Fruit fly (Drosophila melanogaster) whole organism, prepupa: Measurements from ENCODE around the gene Gr32a.

Experiments
- Blimp-1 ChIP-seq: fragments of 200-800 bp; sonication (Bioruptor generic); optimal IDR thresholded peaks from 3 replicates; lab custom pipeline; 2017; ENCODE audit warnings: missing biosample characterization, missing genetic modification characterization, mild to moderate bottlenecking, moderate library complexity, missing genetic modification reagents
- CG10669 ChIP-seq: fragments of 200-800 bp; sonication (Bioruptor generic); optimal IDR thresholded peaks from 3 replicates; lab custom pipeline; 2018; ENCODE audit warnings: missing biosample characterization, mild to moderate bottlenecking, missing genetic modification characterization, moderate library complexity
- CG11294 ChIP-seq: fragments of 200-800 bp; sonication (Bioruptor generic); IDR thresholded peaks from 2 replicates; pipeline ENCODE4 v1.3.6; 2022; ENCODE audit warnings: missing biosample characterization, missing genetic modification characterization
- CG11762 ChIP-seq: fragments of 200-800 bp; sonication (Bioruptor generic); optimal IDR thresholded peaks from 3 replicates; lab custom pipeline; 2016; ENCODE audit warnings: missing biosample characterization, missing genetic modification characterization; ENCODE audit not compliant: insufficient read depth
- CG15336 ChIP-seq: fragments of 200-800 bp; sonication (Bioruptor generic); IDR thresholded peaks from 2 replicates; pipeline ENCODE4 v1.3.6; 2022; ENCODE audit warnings: missing biosample characterization, missing genetic modification characterization
- CG1621 ChIP-seq: fragments of 200-800 bp; sonication (Bioruptor generic); optimal IDR thresholded peaks from 3 replicates; lab custom pipeline; 2018; ENCODE audit warnings: missing biosample characterization, mild to moderate bottlenecking, missing genetic modification characterization
- CG16779 ChIP-seq: fragments of 200-800 bp; sonication (Bioruptor generic); optimal IDR thresholded peaks from 3 replicates; lab custom pipeline; 2017; ENCODE audit warnings: missing biosample characterization, mild to moderate bottlenecking, missing genetic modification characterization
- CG3032 ChIP-seq: fragments of 200-800 bp; optimal IDR thresholded peaks from 2 replicates; lab custom pipeline; 2019; ENCODE audit warnings: missing biosample characterization, mild to moderate bottlenecking, missing genetic modification characterization, moderate library complexity
- CG32006 ChIP-seq: fragments of 200-800 bp; sonication (Bioruptor generic); optimal IDR thresholded peaks from 3 replicates; lab custom pipeline; 2017; ENCODE audit warnings: missing biosample characterization, mild to moderate bottlenecking, missing genetic modification characterization
- CG34406 ChIP-seq: fragments of 200-800 bp; sonication (Bioruptor generic); optimal IDR thresholded peaks from 3 replicates; lab custom pipeline; 2016; ENCODE audit warnings: missing biosample characterization, missing genetic modification characterization
- CG3919 ChIP-seq: fragments of 200-800 bp; sonication (Bioruptor generic); optimal IDR thresholded peaks from 3 replicates; lab custom pipeline; 2016; ENCODE audit warnings: missing biosample characterization, missing genetic modification characterization
- CG4318 ChIP-seq: fragments of 200-800 bp; sonication (Bioruptor generic); optimal IDR thresholded peaks from 3 replicates; lab custom pipeline; 2017; ENCODE audit warnings: missing biosample characterization, mild to moderate bottlenecking, missing genetic modification characterization
- CG6163 ChIP-seq: fragments of 200-800 bp; sonication (Bioruptor generic); IDR thresholded peaks from 3 replicates; pipeline ENCODE4 v1.3.6; 2022; ENCODE audit warnings: missing biosample characterization, missing genetic modification characterization
- CG6276 ChIP-seq: fragments of 200-800 bp; sonication (Bioruptor generic); optimal IDR thresholded peaks from 2 replicates; lab custom pipeline; 2017; ENCODE audit warnings: missing biosample characterization, mild to moderate bottlenecking, missing genetic modification characterization
- CG6792 ChIP-seq: fragments of 200-800 bp; sonication (Bioruptor generic); optimal IDR thresholded peaks from 3 replicates; lab custom pipeline; 2016; ENCODE audit warnings: missing biosample characterization, missing genetic modification characterization
- CG6808 ChIP-seq: fragments of 200-800 bp; sonication (Bioruptor generic); optimal IDR thresholded peaks from 3 replicates; lab custom pipeline; 2017; ENCODE audit warnings: missing biosample characterization, missing genetic modification characterization, mild to moderate bottlenecking, moderate library complexity, missing genetic modification reagents
- CG6854 ChIP-seq: fragments of 200-800 bp; sonication (Bioruptor generic); optimal IDR thresholded peaks from 2 replicates; lab custom pipeline; 2017; ENCODE audit warnings: missing biosample characterization, mild to moderate bottlenecking, missing genetic modification characterization
- CG7368 ChIP-seq: fragments of 200-800 bp; sonication (Bioruptor generic); optimal IDR thresholded peaks from 3 replicates; lab custom pipeline; 2016; ENCODE audit warnings: missing biosample characterization, missing genetic modification characterization
- CG8119 ChIP-seq: fragments of 200-800 bp; sonication (Bioruptor generic); IDR thresholded peaks from 3 replicates; pipeline ENCODE4 v1.3.6; 2022; ENCODE audit warnings: missing biosample characterization, missing genetic modification characterization
- CG8319 ChIP-seq: fragments of 200-800 bp; sonication (Bioruptor generic); optimal IDR thresholded peaks from 3 replicates; lab custom pipeline; 2016; ENCODE audit warnings: missing biosample characterization, missing genetic modification characterization
- CG8632 ChIP-seq: fragments of 200-800 bp; sonication (Bioruptor generic); optimal IDR thresholded peaks from 3 replicates; lab custom pipeline; 2016; ENCODE audit warnings: missing biosample characterization, missing genetic modification characterization
- CG9139 ChIP-seq: fragments of 200-800 bp; sonication (Bioruptor generic); optimal IDR thresholded peaks from 3 replicates; lab custom pipeline; 2017; ENCODE audit warnings: missing biosample characterization, mild to moderate bottlenecking, missing genetic modification characterization
- Eip75B ChIP-seq: fragments of 200-800 bp; sonication (Bioruptor generic); optimal IDR thresholded peaks from 3 replicates; lab custom pipeline; 2016; ENCODE audit warnings: missing biosample characterization, missing genetic modification characterization
- Eip78C ChIP-seq: fragments of 200-800 bp; sonication (Bioruptor generic); peaks from one replicate; lab custom pipeline; 2016; ENCODE audit warnings: missing biosample characterization, missing genetic modification characterization
- Eip93F ChIP-seq: fragments of 200-800 bp; sonication (Bioruptor generic); optimal IDR thresholded peaks from 2 replicates; lab custom pipeline; 2016; ENCODE audit warnings: missing biosample characterization, mild to moderate bottlenecking, missing genetic modification characterization
- Ets21C ChIP-seq: fragments of 200-800 bp; sonication (Bioruptor generic); optimal IDR thresholded peaks from 3 replicates; lab custom pipeline; 2016; ENCODE audit warnings: missing biosample characterization, missing genetic modification characterization
- Ets96B ChIP-seq: fragments of 200-800 bp; optimal IDR thresholded peaks from 2 replicates; lab custom pipeline; 2019; ENCODE audit warnings: missing biosample characterization, mild to moderate bottlenecking, missing genetic modification characterization, moderate library complexity
- Gug ChIP-seq: fragments of 200-800 bp; sonication (Bioruptor generic); IDR thresholded peaks from 2 replicates; pipeline ENCODE4 v1.3.6; 2022; ENCODE audit warnings: missing biosample characterization, missing genetic modification characterization
- Hr38 ChIP-seq: sonication (Bioruptor generic); optimal IDR thresholded peaks from 2 replicates; lab custom pipeline; 2016; ENCODE audit warnings: missing biosample characterization, missing genetic modification characterization
- Hr39 ChIP-seq: fragments of 200-800 bp; sonication (Bioruptor generic); optimal IDR thresholded peaks from 2 replicates; lab custom pipeline; 2016; ENCODE audit warnings: missing biosample characterization, missing genetic modification characterization
- Lpt ChIP-seq: fragments of 200-800 bp; sonication (Bioruptor generic); optimal IDR thresholded peaks from 3 replicates; lab custom pipeline; 2016; ENCODE audit warnings: missing biosample characterization, missing genetic modification characterization
- Met ChIP-seq: fragments of 200-800 bp; sonication (Bioruptor generic); optimal IDR thresholded peaks from 3 replicates; lab custom pipeline; 2016; ENCODE audit warnings: missing biosample characterization, missing genetic modification characterization
- Sox14 ChIP-seq: fragments of 200-800 bp; sonication (Bioruptor generic); optimal IDR thresholded peaks from 3 replicates; lab custom pipeline; 2016; ENCODE audit warnings: missing biosample characterization, missing genetic modification characterization
- Sox15 ChIP-seq: fragments of 200-800 bp; sonication (Bioruptor generic); optimal IDR thresholded peaks from 3 replicates; lab custom pipeline; 2016; ENCODE audit warnings: missing biosample characterization, missing genetic modification characterization
- achi ChIP-seq: fragments of 200-800 bp; sonication (Bioruptor generic); optimal IDR thresholded peaks from 3 replicates; lab custom pipeline; 2016; ENCODE audit warnings: missing biosample characterization, missing genetic modification characterization
- acj6 ChIP-seq: fragments of 200-800 bp; sonication (Bioruptor generic); optimal IDR thresholded peaks from 3 replicates; lab custom pipeline; 2016; ENCODE audit warnings: missing biosample characterization, missing genetic modification characterization
- cyc ChIP-seq: fragments of 200-800 bp; sonication (Bioruptor generic); optimal IDR thresholded peaks from 3 replicates; lab custom pipeline; 2016; ENCODE audit warnings: missing biosample characterization, missing genetic modification characterization
- dac ChIP-seq: fragments of 200-800 bp; sonication (Bioruptor generic); optimal IDR thresholded peaks from 2 replicates; lab custom pipeline; 2017; ENCODE audit warnings: missing biosample characterization, mild to moderate bottlenecking, missing genetic modification characterization
- dsx ChIP-seq: fragments of 200-800 bp; optimal IDR thresholded peaks from 3 replicates; lab custom pipeline; 2019; ENCODE audit warnings: missing biosample characterization, mild to moderate bottlenecking, missing genetic modification characterization, moderate library complexity; ENCODE audit not compliant: poor library complexity, severe bottlenecking
- eg ChIP-seq: fragments of 200-800 bp; sonication (Bioruptor generic); IDR thresholded peaks from 3 replicates; pipeline ENCODE4 v1.3.6; 2022; ENCODE audit warnings: missing biosample characterization, missing genetic modification characterization
- esn ChIP-seq: fragments of 200-800 bp; sonication (Bioruptor generic); optimal IDR thresholded peaks from 2 replicates; lab custom pipeline; 2016; ENCODE audit warnings: missing biosample characterization, mild to moderate bottlenecking, missing genetic modification characterization, moderate library complexity
- fd59A ChIP-seq: fragments of 200-800 bp; sonication (Bioruptor generic); optimal IDR thresholded peaks from 2 replicates; lab custom pipeline; 2017; ENCODE audit warnings: missing biosample characterization, mild to moderate bottlenecking, missing genetic modification characterization, missing genetic modification reagents
- fkh ChIP-seq: fragments of 200-800 bp; sonication (Bioruptor generic); optimal IDR thresholded peaks from 3 replicates; lab custom pipeline; 2017; ENCODE audit warnings: missing biosample characterization, mild to moderate bottlenecking, missing genetic modification characterization, moderate library complexity
- pdm3 ChIP-seq: fragments of 200-800 bp; sonication (Bioruptor generic); optimal IDR thresholded peaks from 3 replicates; lab custom pipeline; 2016; ENCODE audit warnings: missing biosample characterization, missing genetic modification characterization
- salr ChIP-seq, 2 experiments: fragments of 200-800 bp; sonication (Bioruptor generic); optimal IDR thresholded peaks; 3 replicates each; lab custom pipeline; 2016 to 2018; ENCODE audit warnings: missing biosample characterization in 2 of 2, missing genetic modification characterization in 2 of 2, mild to moderate bottlenecking in 1 of 2
- ss ChIP-seq, 2 experiments: fragments of 200-800 bp; sonication (Bioruptor generic); optimal IDR thresholded peaks; 2 replicates in 1 of 2; 3 replicates in 1 of 2; lab custom pipeline; 2017 to 2018; ENCODE audit warnings: mild to moderate bottlenecking in 2 of 2, missing biosample characterization in 2 of 2, missing genetic modification characterization in 2 of 2, moderate library complexity in 1 of 2
- topi ChIP-seq: fragments of 200-800 bp; sonication (Bioruptor generic); optimal IDR thresholded peaks from 3 replicates; lab custom pipeline; 2016; ENCODE audit warnings: missing biosample characterization, missing genetic modification characterization

Gr32a gene

dm6 chr2L:11069475-11069874 is 44.3 kb upstream of the Gr32a start (continued):
- no peak for TF ChIP-seq Sox15 (GFP tag; lab: Kevin White, UChicago)
- TF ChIP-seq Sox14 (GFP tag; lab: Kevin White, UChicago), result peak; percentile 66
- TF ChIP-seq achi (GFP tag; lab: Kevin White, UChicago), result peak; percentile 66
- TF ChIP-seq dac, result no peak
- TF ChIP-seq CG9139 (GFP tag; lab: Kevin White, UChicago), result no peak
- peak; percentile 33 for TF ChIP-seq esn
- TF ChIP-seq CG3032 (tag; lab: Kevin White, UChicago), result peak; percentile 78
- no peak for TF ChIP-seq Hr39 (GFP tag; lab: Kevin White, UChicago)
- TF ChIP-seq topi, result peak; percentile 37
- TF ChIP-seq fkh (GFP tag; lab: Kevin White, UChicago), result no peak
- peak; percentile 3 for TF ChIP-seq CG16779 (tag; lab: Kevin White, UChicago)
- TF ChIP-seq Eip75B (GFP tag; lab: Kevin White, UChicago), result peak; percentile 49
- peak; percentile 67 for TF ChIP-seq CG10669
- TF ChIP-seq cyc (GFP tag; lab: Kevin White, UChicago), result no peak
- TF ChIP-seq dsx (GFP tag; lab: Kevin White, UChicago), result peak; percentile 46
- peak; percentile 77 for TF ChIP-seq fd59A (GFP tag; lab: Kevin White, UChicago)
- TF ChIP-seq CG8319, result no peak
- peak; percentile 40 for TF ChIP-seq Met (GFP tag; lab: Kevin White, UChicago)
- TF ChIP-seq CG7368 (GFP tag; lab: Kevin White, UChicago), result peak; percentile 23
- peak; percentile 32 for TF ChIP-seq CG6792
- TF ChIP-seq Blimp-1, result no peak
- peak; percentile 64 for TF ChIP-seq acj6 (GFP tag; lab: Kevin White, UChicago)
- peak; percentile 35 to 67 for TF ChIP-seq salr (GFP tag; optimal IDR thresholded peaks at IDR 0.05; lab: Kevin White, UChicago)
- peak; percentile 77 for TF ChIP-seq Ets96B (tag; lab: Kevin White, UChicago)
- peak; percentile 8 for TF ChIP-seq CG8632 (GFP tag; lab: Kevin White, UChicago)
- TF ChIP-seq CG3919 (GFP tag; lab: Kevin White, UChicago), result peak; percentile 61

DNA sequence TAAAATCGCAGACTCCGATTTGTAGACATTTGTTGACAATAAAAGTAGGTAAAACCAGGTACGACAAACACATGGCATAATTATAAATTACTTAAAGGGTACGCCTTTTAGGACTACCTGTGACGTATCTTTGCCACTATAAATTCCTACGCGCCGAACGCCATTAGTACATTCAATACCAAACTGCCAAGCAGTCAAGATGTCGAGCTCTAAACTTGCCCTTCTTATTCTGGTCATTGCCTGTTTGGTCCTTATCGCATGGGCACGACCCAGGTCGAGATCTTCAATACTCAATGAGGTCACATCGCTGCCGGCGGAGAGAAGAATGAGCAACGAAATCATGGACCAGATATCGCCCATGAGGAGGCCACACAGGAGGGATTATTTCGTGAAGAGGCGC is 43.0 kb upstream of the Gr32a start, which contains the start of gene CG14915:
Gene CG14915, plus strand, starts transcription at position 166 of the 400 bp plus-strand sequence.
- TF ChIP-seq CG34406 (no peak), CG4318 (GFP tag; lab: Kevin White, UChicago) (no peak), CG6163 (no peak)

- no peak for TF ChIP-seq CG7368 (GFP tag; lab: Kevin White, UChicago)
- peak; percentile 69 for TF ChIP-seq fd59A (GFP tag; lab: Kevin White, UChicago)
- peak; percentile 63 for TF ChIP-seq achi (GFP tag; lab: Kevin White, UChicago)
- no peak for TF ChIP-seq CG4318 (GFP tag; lab: Kevin White, UChicago)
- peak; percentile 17 for TF ChIP-seq CG11762
- peak; percentile 85 for TF ChIP-seq Eip78C (GFP tag; lab: Kevin White, UChicago)
- 0 out of 3 replicates have a peak, but pooled peaks have one; percentile 27 for TF ChIP-seq eg
- no peak for TF ChIP-seq CG15336 (GFP tag; lab: Robert Waterston, UW)
- TF ChIP-seq CG6808, result peak; percentile 81
- no peak for TF ChIP-seq CG6854 (GFP tag; lab: Kevin White, UChicago)
- TF ChIP-seq CG6163, result peak; percentile 81
- TF ChIP-seq Eip93F (GFP tag; lab: Kevin White, UChicago), result peak; percentile 23
- peak; percentile 82 for TF ChIP-seq esn
- peak; percentile 8 for TF ChIP-seq CG6276 (GFP tag; lab: Kevin White, UChicago)
- TF ChIP-seq CG6792, result peak; percentile 72
- TF ChIP-seq Lpt (GFP tag; lab: Kevin White, UChicago), result no peak
- TF ChIP-seq Eip75B (GFP tag; lab: Kevin White, UChicago), result peak; percentile 75
- no peak for TF ChIP-seq dac
- TF ChIP-seq CG8119 (GFP tag; lab: Robert Waterston, UW), result peak; percentile 64; the same call in 2 of the 3 replicates
- TF ChIP-seq pdm3 (GFP tag; lab: Kevin White, UChicago), result peak; percentile 70
- no peak for TF ChIP-seq CG11294
- TF ChIP-seq CG9139 (GFP tag; lab: Kevin White, UChicago), result peak; percentile 63
- TF ChIP-seq salr (GFP tag; optimal IDR thresholded peaks at IDR 0.05; lab: Kevin White, UChicago), result peak; percentile 17 to 60
- TF ChIP-seq Hr38 (GFP tag; lab: Kevin White, UChicago), result no peak
- TF ChIP-seq Sox15 (GFP tag; lab: Kevin White, UChicago), result peak; percentile 29
- peak; percentile 65 for TF ChIP-seq CG1621 (tag; lab: Kevin White, UChicago)
- peak; percentile 80 for TF ChIP-seq cyc (GFP tag; lab: Kevin White, UChicago)
- peak; percentile 68 for TF ChIP-seq Ets21C (GFP tag; lab: Kevin White, UChicago)
- peak; percentile 68 to 74 for TF ChIP-seq ss (GFP tag; optimal IDR thresholded peaks at IDR 0.05; lab: Kevin White, UChicago)
- TF ChIP-seq Gug, result no peak
- peak; percentile 53 for TF ChIP-seq CG32006
These were observed 41.6 kb upstream of the Gr32a start for dm6 chr2L:11072250-11072649.
